Fruit fly (Drosophila melanogaster): Measurements from ENCODE around the gene CG33308.

DNA sequence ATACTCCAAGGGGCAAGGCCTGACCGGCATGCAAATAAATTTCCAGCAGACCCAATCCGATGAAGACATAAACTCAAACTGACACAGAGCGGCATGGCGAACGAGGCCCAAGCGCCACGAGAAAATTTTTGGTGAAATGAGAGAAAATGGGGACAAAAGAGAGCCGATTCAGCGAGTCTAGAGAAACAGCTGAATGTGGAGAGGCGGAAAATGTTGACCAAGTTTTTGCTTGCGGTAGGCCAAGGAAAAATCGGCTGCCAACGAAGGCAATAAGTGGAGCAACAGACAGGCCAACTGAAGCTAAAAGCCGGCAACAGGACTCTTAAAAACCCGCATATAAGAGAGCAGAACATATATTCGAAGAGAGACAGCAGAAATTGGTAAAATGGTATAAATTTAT is 4.6 kb upstream of the CG33308 start:
- no peak for TF ChIP-seq Myc (optimal IDR thresholded peaks at IDR 0.05)
- TF ChIP-seq insv (optimal IDR thresholded peaks at IDR 0.05) = no peak
- no peak for TF ChIP-seq psq (optimal IDR thresholded peaks at IDR 0.05)
- no peak for TF ChIP-seq ttk (optimal IDR thresholded peaks at IDR 0.05)
- no peak for TF ChIP-seq h (optimal IDR thresholded peaks at IDR 0.05)
- no peak for TF ChIP-seq Sin3A (optimal IDR thresholded peaks at IDR 0.05)
